Worm (Caenorhabditis elegans): ENCODE measurements around the gene B0507.9.

DNA sequence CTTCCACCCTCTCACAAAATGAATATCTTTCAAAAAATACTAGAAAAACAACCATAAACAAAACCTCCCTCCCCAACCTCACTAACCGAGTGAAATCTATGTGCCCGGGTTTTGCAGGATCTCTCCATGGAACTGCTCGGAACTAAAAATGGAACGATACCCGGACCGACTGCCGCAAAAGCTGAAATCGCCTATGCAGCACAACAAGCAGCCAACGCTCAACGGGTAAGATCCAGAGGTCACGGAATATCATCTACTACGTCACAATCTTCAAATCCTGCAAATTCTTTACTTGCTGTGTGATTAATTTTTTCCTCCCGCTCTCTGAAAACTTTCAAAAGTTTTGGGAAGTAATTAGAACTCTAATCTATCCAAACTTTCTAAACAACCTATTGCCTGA, 23.5 kb upstream of the B0507.9 start:
- TF ChIP-seq F33H1.4 (GFP tag; IDR thresholded peaks at IDR 0.05) (no peak), Y56A3A.18 (GFP tag; IDR thresholded peaks at IDR 0.05) (no peak), ceh-79 (tag; optimal IDR thresholded peaks at IDR 0.05) (no peak), sea-2 (GFP tag; IDR thresholded peaks at IDR 0.05) (no peak), akir-1 (GFP tag; optimal IDR thresholded peaks at IDR 0.05) (no peak), nhr-90 (tag; optimal IDR thresholded peaks at IDR 0.05) (no peak), ztf-6 (GFP tag; IDR thresholded peaks at IDR 0.05) (no peak)
